Fruit fly (Drosophila melanogaster) whole organism, pupa: ENCODE results near the gene CG16953.

Experiments
- CG10348 ChIP-seq: fragments of 200-800 bp; sonication (Bioruptor generic); IDR thresholded peaks from 2 replicates; pipeline ENCODE4 v1.3.6; 2022; ENCODE audit warnings: missing biosample characterization, missing genetic modification characterization
- CG8159 ChIP-seq: fragments of 200-800 bp; sonication (Bioruptor generic); optimal IDR thresholded peaks from 3 replicates; lab custom pipeline; 2018; ENCODE audit warnings: missing biosample characterization, mild to moderate bottlenecking, missing genetic modification characterization, moderate library complexity
- CG8301 ChIP-seq: fragments of 200-800 bp; sonication (Bioruptor generic); optimal IDR thresholded peaks from 2 replicates; lab custom pipeline; 2018; ENCODE audit warnings: missing biosample characterization, mild to moderate bottlenecking, missing genetic modification characterization
- CG9948 ChIP-seq: fragments of 200-800 bp; sonication (Bioruptor generic); optimal IDR thresholded peaks from 2 replicates; lab custom pipeline; 2018; ENCODE audit warnings: missing biosample characterization, mild to moderate bottlenecking, missing genetic modification characterization, moderate library complexity
- D1 ChIP-seq: fragments of 200-800 bp; sonication (Bioruptor generic); optimal IDR thresholded peaks from 2 replicates; lab custom pipeline; 2018; ENCODE audit warnings: missing biosample characterization, mild to moderate bottlenecking, missing genetic modification characterization, moderate library complexity
- EcR ChIP-seq: fragments of 200-800 bp; sonication (Bioruptor generic); optimal IDR thresholded peaks from 3 replicates; lab custom pipeline; 2019; ENCODE audit warnings: missing biosample characterization, missing genetic modification characterization, mild to moderate bottlenecking, moderate library complexity, missing genetic modification reagents
- Ets98B ChIP-seq: fragments of 200-800 bp; sonication (Bioruptor generic); IDR thresholded peaks from 2 replicates; pipeline ENCODE4 v1.3.6; 2022; ENCODE audit warnings: missing biosample characterization, missing genetic modification characterization
- Pif1B ChIP-seq: fragments of 200-800 bp; sonication (Bioruptor generic); optimal IDR thresholded peaks from 3 replicates; lab custom pipeline; 2016; ENCODE audit warnings: missing biosample characterization, missing genetic modification characterization

- TF ChIP-seq Ets98B (GFP tag; lab: Robert Waterston, UW): no peak
- no peak for TF ChIP-seq CG8301 (tag; lab: Kevin White, UChicago)
- TF ChIP-seq EcR (GFP tag; lab: Kevin White, UChicago): no peak
- no peak for TF ChIP-seq Pif1B (GFP tag; lab: Kevin White, UChicago)
- no peak for TF ChIP-seq CG10348 (GFP tag; lab: Robert Waterston, UW)
- no peak for TF ChIP-seq D1
- no peak for TF ChIP-seq CG8159
- TF ChIP-seq CG9948 (tag; lab: Kevin White, UChicago): no peak
These were observed 27.5 kb downstream of the CG16953 start for dm6 chr3R:20558106-20558489.
